Worm (Caenorhabditis elegans): ENCODE measurements around the gene F42G2.7.

ce11 chrII:2458881-2459280 lies 40.9 kb downstream of the F42G2.7 start, which contains the start of gene pqn-42:
- TF ChIP-seq F13H6.1 (tag; optimal IDR thresholded peaks at IDR 0.05), result no peak
- TF ChIP-seq fax-1 (tag; optimal IDR thresholded peaks at IDR 0.05), result no peak
- no peak for TF ChIP-seq ref-2 (tag; optimal IDR thresholded peaks at IDR 0.05)
- no peak for TF ChIP-seq tbx-7 (tag; optimal IDR thresholded peaks at IDR 0.05)
- TF ChIP-seq syd-9 (tag; optimal IDR thresholded peaks at IDR 0.05), result no peak
- TF ChIP-seq pha-4 (tag; optimal IDR thresholded peaks at IDR 0.05), result no peak
- TF ChIP-seq pros-1 (tag; optimal IDR thresholded peaks at IDR 0.05), result no peak
- TF ChIP-seq ama-1 (optimal IDR thresholded peaks at IDR 0.05), result no peak
- no peak for TF ChIP-seq dve-1 (tag; optimal IDR thresholded peaks at IDR 0.05)
- no peak for TF ChIP-seq C08G9.2 (tag; optimal IDR thresholded peaks at IDR 0.05)

All from whole organism, late embryonic.